Fruit fly (Drosophila melanogaster) whole organism, embryonic: ENCODE results near the gene wus.

Experiments used
- CG11560 ChIP-seq: fragments of 200-800 bp; sonication (Bioruptor generic); IDR thresholded peaks from 3 replicates; pipeline ENCODE4 v1.3.6; 2022; ENCODE audit warnings: missing biosample characterization, missing genetic modification characterization
- CG2120 ChIP-seq: fragments of 200-800 bp; sonication (Bioruptor generic); optimal IDR thresholded peaks from 3 replicates; lab custom pipeline; 2016; ENCODE audit warnings: missing biosample characterization, missing genetic modification characterization
- CG30403 ChIP-seq: fragments of 200-800 bp; sonication (Bioruptor generic); optimal IDR thresholded peaks from 3 replicates; lab custom pipeline; 2016; ENCODE audit warnings: missing biosample characterization, missing genetic modification characterization
- CG32532 ChIP-seq: fragments of 200-800 bp; sonication (Bioruptor generic); IDR thresholded peaks from 2 replicates; pipeline ENCODE4 v1.3.6; 2022; ENCODE audit warnings: missing biosample characterization, missing genetic modification characterization
- CG34422 ChIP-seq: fragments of 200-800 bp; sonication (Bioruptor generic); IDR thresholded peaks from 3 replicates; pipeline ENCODE4 v1.3.6; 2022; ENCODE audit warnings: missing biosample characterization, missing genetic modification characterization
- CG9727 ChIP-seq: fragments of 200-800 bp; sonication (Bioruptor generic); optimal IDR thresholded peaks from 3 replicates; lab custom pipeline; 2017; ENCODE audit warnings: missing biosample characterization, mild to moderate bottlenecking, missing genetic modification characterization
- CG9876 ChIP-seq: fragments of 200-800 bp; sonication (Bioruptor generic); optimal IDR thresholded peaks from 2 replicates; lab custom pipeline; 2016; ENCODE audit warnings: missing biosample characterization, missing genetic modification characterization
- CG9932 ChIP-seq: fragments of 200-800 bp; sonication (Bioruptor generic); IDR thresholded peaks from 2 replicates; pipeline ENCODE4 v1.3.6; 2022; ENCODE audit warnings: missing biosample characterization, missing genetic modification characterization
- Camta ChIP-seq: fragments of 200-800 bp; sonication (Bioruptor generic); optimal IDR thresholded peaks from 2 replicates; lab custom pipeline; 2016; ENCODE audit warnings: missing biosample characterization, missing genetic modification characterization
- Dref ChIP-seq: fragments of 200-800 bp; sonication (Bioruptor generic); IDR thresholded peaks from 2 replicates; pipeline ENCODE4 v1.3.6; 2022; ENCODE audit warnings: missing biosample characterization, missing genetic modification characterization
- Drgx ChIP-seq: fragments of 200-800 bp; sonication (Bioruptor generic); IDR thresholded peaks from 2 replicates; pipeline ENCODE4 v1.3.6; 2022; ENCODE audit warnings: missing biosample characterization, missing genetic modification characterization
- H2.0 ChIP-seq: fragments of 200-800 bp; sonication (Bioruptor generic); IDR thresholded peaks from 2 replicates; pipeline ENCODE4 v1.3.6; 2022; ENCODE audit warnings: missing biosample characterization, missing genetic modification characterization
- HLH3B ChIP-seq: fragments of 200-800 bp; sonication (Bioruptor generic); IDR thresholded peaks from 2 replicates; pipeline ENCODE4 v1.3.6; 2022; ENCODE audit warnings: missing biosample characterization, missing genetic modification characterization
- Hmr ChIP-seq: fragments of 200-800 bp; sonication (Bioruptor generic); optimal IDR thresholded peaks from 3 replicates; lab custom pipeline; 2017; ENCODE audit warnings: mild to moderate bottlenecking, missing biosample characterization, missing genetic modification reagents, missing genetic modification characterization
- Myb ChIP-seq: fragments of 200-800 bp; sonication (Bioruptor generic); optimal IDR thresholded peaks from 2 replicates; lab custom pipeline; 2016; ENCODE audit warnings: missing biosample characterization, missing genetic modification characterization
- NC2β ChIP-seq: fragments of 200-800 bp; sonication (Bioruptor generic); optimal IDR thresholded peaks from 2 replicates; lab custom pipeline; 2016; ENCODE audit warnings: missing biosample characterization, missing genetic modification characterization
- NfI ChIP-seq: fragments of 200-800 bp; sonication (Bioruptor generic); optimal IDR thresholded peaks from 3 replicates; lab custom pipeline; 2018; ENCODE audit warnings: missing biosample characterization, mild to moderate bottlenecking, missing genetic modification characterization, moderate library complexity
- Oli ChIP-seq: fragments of 200-800 bp; sonication (Bioruptor generic); optimal IDR thresholded peaks from 2 replicates; lab custom pipeline; 2018; ENCODE audit warnings: missing biosample characterization, mild to moderate bottlenecking, missing genetic modification characterization, moderate library complexity
- Pdp1 ChIP-seq, 2 experiments: fragments of 200-800 bp; sonication (Bioruptor generic); optimal IDR thresholded peaks; 3 replicates each; lab custom pipeline; 2016; ENCODE audit warnings: missing biosample characterization in 2 of 2, missing genetic modification characterization in 2 of 2, mild to moderate bottlenecking in 1 of 2, moderate library complexity in 1 of 2
- Poxn ChIP-seq: fragments of 200-800 bp; sonication (Bioruptor generic); IDR thresholded peaks from 2 replicates; pipeline ENCODE4 v1.3.6; 2022; ENCODE audit warnings: missing biosample characterization, missing genetic modification characterization
- Sox102F ChIP-seq: fragments of 200-800 bp; sonication (Bioruptor generic); optimal IDR thresholded peaks from 2 replicates; lab custom pipeline; 2018; ENCODE audit warnings: missing biosample characterization, mild to moderate bottlenecking, missing genetic modification characterization, moderate library complexity
- TFAM ChIP-seq: fragments of 200-800 bp; sonication (Bioruptor generic); optimal IDR thresholded peaks from 2 replicates; lab custom pipeline; 2017; ENCODE audit warnings: missing biosample characterization, missing genetic modification characterization, inconsistent platforms
- abd-A ChIP-seq: fragments of 200-800 bp; sonication (Bioruptor generic); optimal IDR thresholded peaks from 3 replicates; lab custom pipeline; 2019; ENCODE audit warnings: missing biosample characterization, mild to moderate bottlenecking, missing genetic modification characterization, moderate library complexity
- ase ChIP-seq: fragments of 200-800 bp; sonication (Bioruptor generic); IDR thresholded peaks from 3 replicates; pipeline ENCODE4 v1.3.6; 2022; ENCODE audit warnings: missing biosample characterization, missing genetic modification characterization
- az2 ChIP-seq: fragments of 200-800 bp; sonication (Bioruptor generic); optimal IDR thresholded peaks from 3 replicates; lab custom pipeline; 2016; ENCODE audit warnings: missing biosample characterization, missing genetic modification characterization
- caup ChIP-seq: fragments of 200-800 bp; sonication (Bioruptor generic); optimal IDR thresholded peaks from 3 replicates; lab custom pipeline; 2017; ENCODE audit warnings: missing biosample characterization, mild to moderate bottlenecking, missing genetic modification characterization, moderate library complexity; ENCODE audit not compliant: severe bottlenecking
- dysf ChIP-seq: fragments of 200-800 bp; sonication (Bioruptor generic); IDR thresholded peaks from 3 replicates; pipeline ENCODE4 v1.3.6; 2022; ENCODE audit warnings: missing biosample characterization, missing genetic modification characterization
- esg ChIP-seq: fragments of 200-800 bp; sonication (Bioruptor generic); conservative IDR thresholded peaks from 2 replicates; pipeline ENCODE4 v1.3.6; 2022; ENCODE audit warnings: missing biosample characterization, missing genetic modification characterization
- fu2 ChIP-seq: fragments of 200-800 bp; sonication (Bioruptor generic); optimal IDR thresholded peaks from 2 replicates; lab custom pipeline; 2016; ENCODE audit warnings: missing biosample characterization, missing genetic modification characterization
- gce ChIP-seq: fragments of 200-800 bp; sonication (Bioruptor generic); IDR thresholded peaks from 3 replicates; pipeline ENCODE4 v1.3.6; 2022; ENCODE audit warnings: missing biosample characterization, missing genetic modification characterization
- gcm ChIP-seq: fragments of 200-800 bp; sonication (Bioruptor generic); optimal IDR thresholded peaks from 2 replicates; lab custom pipeline; 2019; ENCODE audit warnings: missing biosample characterization, mild to moderate bottlenecking, missing genetic modification characterization, moderate library complexity
- gem ChIP-seq: fragments of 200-800 bp; sonication (Bioruptor generic); optimal IDR thresholded peaks from 2 replicates; lab custom pipeline; 2019; ENCODE audit warnings: missing biosample characterization, mild to moderate bottlenecking, missing genetic modification characterization, moderate library complexity
- hkb ChIP-seq, 2 experiments: fragments of 200-800 bp in 1 of 2; fragments of >200 bp in 1 of 2; sonication (Bioruptor generic) in 1 of 2; IDR thresholded peaks in 1 of 2; optimal IDR thresholded peaks in 1 of 2; 2 replicates each; pipeline versions ENCODE4 v1.3.6 to Lab custom; 2017 to 2022; ENCODE audit warnings: missing biosample characterization in 1 of 2, missing genetic modification characterization in 1 of 2
- ind ChIP-seq: fragments of 200-800 bp; sonication (Bioruptor generic); optimal IDR thresholded peaks from 3 replicates; lab custom pipeline; 2016; ENCODE audit warnings: missing biosample characterization, missing genetic modification characterization
- ken ChIP-seq: fragments of 200-800 bp; sonication (Bioruptor generic); IDR thresholded peaks from 3 replicates; pipeline ENCODE4 v1.3.6; 2022; ENCODE audit warnings: missing biosample characterization, missing genetic modification characterization
- phol ChIP-seq: fragments of 200-800 bp; sonication (Bioruptor generic); optimal IDR thresholded peaks from 3 replicates; lab custom pipeline; 2018; ENCODE audit warnings: missing biosample characterization, mild to moderate bottlenecking, missing genetic modification characterization, moderate library complexity
- prd ChIP-seq, 3 experiments: fragments of >200 bp in 2 of 3; fragments of 200-800 bp in 1 of 3; sonication (Bioruptor generic) in 1 of 3; optimal IDR thresholded peaks in 2 of 3; IDR thresholded peaks in 1 of 3; 2 replicates in 2 of 3; 3 replicates in 1 of 3; pipeline versions ENCODE4 v1.3.6 to Lab custom; 2017 to 2022; ENCODE audit warnings: missing biosample characterization in 1 of 3, missing genetic modification characterization in 1 of 3
- row ChIP-seq: fragments of 200-800 bp; sonication (Bioruptor generic); IDR thresholded peaks from 3 replicates; pipeline ENCODE4 v1.3.6; 2022; ENCODE audit warnings: missing biosample characterization, missing genetic modification characterization
- run ChIP-seq: fragments of 200-800 bp; sonication (Bioruptor generic); optimal IDR thresholded peaks from 3 replicates; lab custom pipeline; 2018; ENCODE audit warnings: missing biosample characterization, mild to moderate bottlenecking, missing genetic modification characterization
- sens ChIP-seq: fragments of 200-800 bp; sonication (Bioruptor generic); peaks from one replicate; lab custom pipeline; 2016; ENCODE audit warnings: missing biosample characterization, missing genetic modification characterization
- stc ChIP-seq: fragments of 200-800 bp; sonication (Bioruptor generic); IDR thresholded peaks from 2 replicates; pipeline ENCODE4 v1.3.6; 2022; ENCODE audit warnings: missing biosample characterization, missing genetic modification characterization
- tin ChIP-seq: fragments of 200-800 bp; sonication (Bioruptor generic); optimal IDR thresholded peaks from 3 replicates; lab custom pipeline; 2016; ENCODE audit warnings: missing biosample characterization, missing genetic modification characterization
- unpg ChIP-seq: fragments of 200-800 bp; sonication (Bioruptor generic); optimal IDR thresholded peaks from 3 replicates; lab custom pipeline; 2018; ENCODE audit warnings: missing biosample characterization, mild to moderate bottlenecking, missing genetic modification characterization, moderate library complexity
- usp ChIP-seq: fragments of >200 bp; optimal IDR thresholded peaks from 2 replicates; lab custom pipeline; 2017; ENCODE audit warnings: missing biosample characterization, missing genetic modification characterization
- vvl ChIP-seq: fragments of 200-800 bp; sonication (Bioruptor generic); IDR thresholded peaks from 2 replicates; pipeline ENCODE4 v1.3.6; 2022; ENCODE audit warnings: missing biosample characterization, missing genetic modification characterization
- zf30C ChIP-seq: fragments of 200-800 bp; sonication (Bioruptor generic); optimal IDR thresholded peaks from 3 replicates; lab custom pipeline; 2018; ENCODE audit warnings: missing biosample characterization, mild to moderate bottlenecking, missing genetic modification characterization

wus gene

DNA sequence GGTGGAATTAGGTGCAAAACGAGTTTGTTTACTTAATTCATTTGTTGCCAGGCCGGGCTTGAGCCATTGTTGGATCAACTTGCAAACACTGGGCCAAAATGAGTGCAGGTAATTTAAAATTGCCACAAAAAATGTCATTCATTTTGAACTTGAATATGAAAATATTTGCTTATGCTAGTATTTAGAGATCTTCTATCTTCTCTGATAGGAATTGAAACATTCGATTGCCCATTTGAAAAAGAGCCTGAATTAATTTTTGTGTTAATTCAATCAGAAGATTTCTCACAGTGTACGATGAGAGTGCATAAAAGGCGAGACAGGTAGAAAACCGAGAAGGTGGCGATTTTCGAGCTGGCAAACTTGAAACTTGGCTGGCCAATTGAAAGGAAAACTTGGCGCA, 25.9 kb upstream of the wus start (continued):
- TF ChIP-seq NfI (GFP tag; lab: Kevin White, UChicago) (peak; percentile 2), CG9727 (GFP tag; lab: Kevin White, UChicago) (peak; percentile 22), Dref (GFP tag; lab: Robert Waterston, UW) (no peak), prd (optimal IDR thresholded peaks at IDR 0.05; lab: Kevin White, UChicago) (no peak), prd (GFP tag; IDR thresholded peaks at IDR 0.05; lab: Robert Waterston, UW) (peak; percentile 25; the same call in 1 of the 3 replicates), Camta (GFP tag; lab: Kevin White, UChicago) (peak; percentile 10), Drgx (peak; percentile 82), CG30403 (GFP tag; lab: Kevin White, UChicago) (peak; percentile 19), az2 (GFP tag; lab: Kevin White, UChicago) (peak; percentile 3), zf30C (GFP tag; lab: Kevin White, UChicago) (peak; percentile 55), Oli (tag; lab: Kevin White, UChicago) (peak; percentile 29), CG2120 (GFP tag; lab: Kevin White, UChicago) (peak; percentile 18), CG34422 (no peak), CG32532 (GFP tag; lab: Robert Waterston, UW) (peak; percentile 40; the same call in 1 of the 2 replicates), HLH3B (GFP tag; lab: Robert Waterston, UW) (0 out of 2 replicates have a peak, but pooled peaks have one; percentile 22), tin (GFP tag; lab: Kevin White, UChicago) (no peak), ase (GFP tag; lab: Robert Waterston, UW) (0 out of 3 replicates have a peak, but pooled peaks have one; percentile 8), ind (GFP tag; lab: Kevin White, UChicago) (peak; percentile 6), TFAM (GFP tag; lab: Kevin White, UChicago) (no peak), hkb (optimal IDR thresholded peaks at IDR 0.05; lab: Kevin White, UChicago) (no peak), hkb (GFP tag; IDR thresholded peaks at IDR 0.05; lab: Robert Waterston, UW) (0 out of 2 replicates have a peak, but pooled peaks have one; percentile 24), caup (GFP tag; lab: Kevin White, UChicago) (no peak), CG9932 (GFP tag; lab: Robert Waterston, UW) (peak; percentile 25; the same call in 1 of the 2 replicates), gce (GFP tag; lab: Robert Waterston, UW) (no peak), gcm (GFP tag; lab: Kevin White, UChicago) (no peak)

DNA sequence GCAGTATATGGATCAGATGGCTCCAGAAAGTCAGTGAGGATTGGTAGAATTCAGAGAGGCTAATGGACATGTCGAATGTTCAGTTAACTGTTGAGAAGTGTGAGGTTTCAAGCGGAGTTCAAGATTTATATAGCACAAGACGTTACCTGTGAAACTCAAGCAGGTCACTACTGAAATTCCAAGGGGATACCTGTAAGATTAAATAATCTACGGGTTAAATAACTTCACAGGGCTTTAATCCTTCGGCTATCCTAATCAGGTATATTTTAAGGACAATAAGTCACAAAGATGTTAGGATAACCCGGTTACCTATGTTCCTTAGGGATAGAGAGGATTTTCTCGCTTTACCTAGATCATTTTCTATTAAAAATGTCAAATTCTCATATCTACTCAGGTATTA, 7.7 kb upstream of the wus start, which contains the start of gene CG13000:
Gene CG13000, minus strand, starts transcription at position 101 of the 400 bp plus-strand sequence.
- TF ChIP-seq usp (GFP tag; lab: Kevin White, UChicago) = no peak
- TF ChIP-seq Hmr (GFP tag; lab: Kevin White, UChicago) = no peak
- TF ChIP-seq CG9876 (GFP tag; lab: Kevin White, UChicago) = no peak
- TF ChIP-seq, all 482 proteins: peak for 0

dm6 chrX:16946604-16947003, 5.9 kb upstream of the wus start:
- TF ChIP-seq dysf (GFP tag; lab: Robert Waterston, UW) (no peak), sens (GFP tag; lab: Kevin White, UChicago) (peak; percentile 47), Pdp1 (GFP tag; optimal IDR thresholded peaks at IDR 0.05; lab: Kevin White, UChicago) (peak in 1 of 2 experiments; percentile 4)

dm6 chrX:16945414-16945813, 4.7 kb upstream of the wus start:
- 0 out of 2 replicates have a peak, but pooled peaks have one; percentile 4 for TF ChIP-seq H2.0 (GFP tag; lab: Robert Waterston, UW)
- peak; percentile 31 for TF ChIP-seq gem (tag; lab: Kevin White, UChicago)
- TF ChIP-seq abd-A = no peak
- TF ChIP-seq ken (GFP tag; lab: Robert Waterston, UW) = no peak
- TF ChIP-seq Myb (GFP tag; lab: Kevin White, UChicago) = no peak
- TF ChIP-seq unpg (GFP tag; lab: Kevin White, UChicago) = peak; percentile 37
- no peak for TF ChIP-seq run (tag; lab: Kevin White, UChicago)
- no peak for TF ChIP-seq NC2β (GFP tag; lab: Kevin White, UChicago)
- TF ChIP-seq CG30403 (GFP tag; lab: Kevin White, UChicago) = peak; percentile 9
- no peak for TF ChIP-seq fu2 (GFP tag; lab: Kevin White, UChicago)
- TF ChIP-seq Poxn = no peak
- TF ChIP-seq row (GFP tag; lab: Robert Waterston, UW) = 0 out of 3 replicates have a peak, but pooled peaks have one; percentile 9
- no peak for TF ChIP-seq esg (GFP tag; lab: Robert Waterston, UW)
- no peak for TF ChIP-seq CG11560
- TF ChIP-seq phol (tag; lab: Kevin White, UChicago) = peak; percentile 27
- TF ChIP-seq Sox102F (GFP tag; lab: Kevin White, UChicago) = peak; percentile 42
- TF ChIP-seq vvl = 0 out of 2 replicates have a peak, but pooled peaks have one; percentile 19
- no peak for TF ChIP-seq stc (GFP tag; lab: Robert Waterston, UW)
